Worm (Caenorhabditis elegans) whole organism, late embryonic: Measurements from ENCODE around the gene F07C3.2.

Source experiments
- F13H6.1 ChIP-seq: sonication (generic microtip); optimal IDR thresholded peaks from 2 replicates; lab custom pipeline; 2016; ENCODE audit warnings: missing genetic modification characterization, missing compliant biosample characterization
- T23F11.4 ChIP-seq: fragments of 200-800 bp; sonication (Bioruptor generic); optimal IDR thresholded peaks from 2 replicates; lab custom pipeline; 2018; ENCODE audit warnings: mild to moderate bottlenecking, missing genetic modification characterization, missing compliant biosample characterization
- ama-1 ChIP-seq: fragments of 150-350 bp; optimal IDR thresholded peaks from 2 replicates; lab custom pipeline; 2014
- ceh-31 ChIP-seq: sonication (generic microtip); optimal IDR thresholded peaks from 2 replicates; lab custom pipeline; 2016; ENCODE audit warnings: missing genetic modification characterization, missing compliant biosample characterization
- ceh-48 ChIP-seq: sonication (generic microtip); optimal IDR thresholded peaks from 2 replicates; lab custom pipeline; 2016; ENCODE audit warnings: missing genetic modification characterization, inconsistent platforms, missing compliant biosample characterization
- dmd-4 ChIP-seq: sonication (generic microtip); optimal IDR thresholded peaks from 2 replicates; lab custom pipeline; 2016; ENCODE audit warnings: borderline replicate concordance, missing genetic modification characterization, missing compliant biosample characterization
- ets-4 ChIP-seq: sonication (generic microtip); optimal IDR thresholded peaks from 2 replicates; lab custom pipeline; 2016; ENCODE audit warnings: missing genetic modification characterization, missing compliant biosample characterization
- eyg-1 ChIP-seq: sonication (generic microtip); optimal IDR thresholded peaks from 2 replicates; lab custom pipeline; 2016; ENCODE audit warnings: missing genotype, missing genetic modification characterization, missing compliant biosample characterization
- fkh-10 ChIP-seq: fragments of 150-350 bp; optimal IDR thresholded peaks from 2 replicates; lab custom pipeline; 2014; ENCODE audit warnings: missing biosample characterization, missing genetic modification reagents, missing genetic modification characterization
- gmeb-2 ChIP-seq: sonication (generic microtip); optimal IDR thresholded peaks from 2 replicates; lab custom pipeline; 2016; ENCODE audit warnings: missing genetic modification characterization, inconsistent platforms, missing compliant biosample characterization
- hlh-30 ChIP-seq: sonication (generic microtip); optimal IDR thresholded peaks from 2 replicates; lab custom pipeline; 2017; ENCODE audit warnings: antibody characterized with exemption, missing genetic modification characterization, missing compliant biosample characterization; ENCODE audit not compliant: insufficient read depth
- lim-6 ChIP-seq: sonication (generic microtip); optimal IDR thresholded peaks from 2 replicates; lab custom pipeline; 2016; ENCODE audit warnings: missing genetic modification characterization, missing compliant biosample characterization
- lin-11 ChIP-seq: fragments of 200-800 bp; sonication (Bioruptor generic); optimal IDR thresholded peaks from 2 replicates; lab custom pipeline; 2018; ENCODE audit warnings: mild to moderate bottlenecking, missing genetic modification characterization, missing compliant biosample characterization
- mec-3 ChIP-seq: sonication (generic microtip); optimal IDR thresholded peaks from 2 replicates; lab custom pipeline; 2016; ENCODE audit warnings: borderline replicate concordance, missing genetic modification characterization, missing compliant biosample characterization
- nhr-11 ChIP-seq: fragments of 150-350 bp; optimal IDR thresholded peaks from 2 replicates; lab custom pipeline; 2014; ENCODE audit warnings: missing biosample characterization, missing genetic modification characterization
- nhr-232 ChIP-seq: sonication (generic microtip); optimal IDR thresholded peaks from 2 replicates; lab custom pipeline; 2016; ENCODE audit warnings: missing genetic modification characterization, missing compliant biosample characterization
- odd-2 ChIP-seq: sonication (generic microtip); optimal IDR thresholded peaks from 2 replicates; lab custom pipeline; 2017; ENCODE audit warnings: antibody characterized with exemption, mild to moderate bottlenecking, missing genetic modification characterization, missing compliant biosample characterization
- pag-3 ChIP-seq: sonication (generic microtip); optimal IDR thresholded peaks from 2 replicates; lab custom pipeline; 2016; ENCODE audit warnings: missing compliant biosample characterization, missing genetic modification characterization, borderline replicate concordance
- pat-9 ChIP-seq: fragments of 200-800 bp; sonication (Bioruptor generic); optimal IDR thresholded peaks from 2 replicates; lab custom pipeline; 2018; ENCODE audit warnings: mild to moderate bottlenecking, missing genetic modification characterization, moderate library complexity, missing compliant biosample characterization
- pax-1 ChIP-seq: fragments of 150-350 bp; optimal IDR thresholded peaks from 2 replicates; lab custom pipeline; 2014; ENCODE audit warnings: missing biosample characterization, missing genetic modification characterization
- pha-2 ChIP-seq: sonication (generic microtip); optimal IDR thresholded peaks from 2 replicates; lab custom pipeline; 2017; ENCODE audit warnings: mild to moderate bottlenecking, missing genetic modification characterization, missing compliant biosample characterization
- pha-4 ChIP-seq: fragments of 150-350 bp; optimal IDR thresholded peaks from 2 replicates; lab custom pipeline; 2018; ENCODE audit warnings: missing biosample characterization, missing genetic modification reagents, missing genetic modification characterization
- pqm-1 ChIP-seq: sonication (generic microtip); optimal IDR thresholded peaks from 2 replicates; lab custom pipeline; 2016; ENCODE audit warnings: missing genetic modification characterization, missing compliant biosample characterization
- rnt-1 ChIP-seq: sonication (generic microtip); optimal IDR thresholded peaks from 2 replicates; lab custom pipeline; 2016; ENCODE audit warnings: missing genetic modification characterization, missing compliant biosample characterization
- sdc-2 ChIP-seq: sonication (generic microtip); optimal IDR thresholded peaks from 2 replicates; lab custom pipeline; 2016; ENCODE audit warnings: missing genotype, missing genetic modification characterization, missing compliant biosample characterization
- syd-9 ChIP-seq: sonication (generic microtip); optimal IDR thresholded peaks from 2 replicates; lab custom pipeline; 2016; ENCODE audit warnings: mild to moderate bottlenecking, missing genetic modification characterization, moderate library complexity, missing compliant biosample characterization
- tbx-2 ChIP-seq: sonication (generic microtip); optimal IDR thresholded peaks from 2 replicates; lab custom pipeline; 2016; ENCODE audit warnings: missing genetic modification characterization, missing compliant biosample characterization
- tbx-7 ChIP-seq: sonication (generic microtip); optimal IDR thresholded peaks from 2 replicates; lab custom pipeline; 2016; ENCODE audit warnings: missing genotype, missing genetic modification characterization, missing compliant biosample characterization
- ttx-3 ChIP-seq: sonication (generic microtip); optimal IDR thresholded peaks from 2 replicates; lab custom pipeline; 2016; ENCODE audit warnings: missing genetic modification reagents, missing genetic modification characterization, missing compliant biosample characterization
- unc-42 ChIP-seq: sonication (generic microtip); optimal IDR thresholded peaks from 2 replicates; lab custom pipeline; 2016; ENCODE audit warnings: missing genotype, missing genetic modification characterization, missing compliant biosample characterization
- zip-5 ChIP-seq: sonication (generic microtip); optimal IDR thresholded peaks from 2 replicates; lab custom pipeline; 2016; ENCODE audit warnings: missing genetic modification characterization, missing compliant biosample characterization

The F07C3.2 gene

DNA sequence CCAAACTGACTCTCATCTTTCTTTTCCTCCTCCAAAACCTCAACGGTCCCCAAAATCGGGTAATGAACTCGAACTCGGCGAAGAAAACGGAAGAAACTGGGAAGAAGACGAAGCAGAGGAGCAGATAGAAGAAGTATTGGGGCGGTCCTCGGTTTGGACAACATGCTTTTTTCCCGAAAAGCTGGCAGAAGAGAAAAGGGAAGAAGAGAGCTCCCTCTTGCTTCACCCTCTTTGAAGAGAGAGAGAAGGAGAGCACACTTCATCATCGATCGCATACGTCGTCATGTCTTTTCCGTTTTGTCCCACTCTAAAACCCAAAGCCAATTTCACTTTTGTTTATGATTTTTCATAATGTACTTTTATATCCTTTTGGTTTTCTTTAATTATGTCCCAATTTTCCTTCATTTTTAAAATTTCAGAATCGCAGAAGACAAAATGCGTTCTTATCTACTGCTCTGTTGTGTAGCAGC lies at the start of gene F07C3.2:
TSS of gene F07C3.2 (plus strand) at position 420 of the 470 bp plus-strand sequence.
- TF ChIP-seq nhr-11 (tag; lab: Kevin White, UChicago): no peak
- TF ChIP-seq rnt-1: no peak
- no peak for TF ChIP-seq pqm-1 (tag; lab: Kevin White, UChicago)
- TF ChIP-seq F13H6.1: no peak
- TF ChIP-seq gmeb-2 (tag; lab: Kevin White, UChicago): no peak
- peak; percentile 30 for TF ChIP-seq ceh-48 (tag; lab: Kevin White, UChicago)
- no peak for TF ChIP-seq mec-3 (tag; lab: Kevin White, UChicago)
- no peak for TF ChIP-seq hlh-30 (tag; lab: Kevin White, UChicago)
- TF ChIP-seq T23F11.4 (GFP tag; lab: Kevin White, UChicago): no peak
- TF ChIP-seq unc-42 (tag; lab: Kevin White, UChicago): peak; percentile 61
- no peak for TF ChIP-seq dmd-4
- peak; percentile 56 for TF ChIP-seq ceh-31 (tag; lab: Kevin White, UChicago)

DNA sequence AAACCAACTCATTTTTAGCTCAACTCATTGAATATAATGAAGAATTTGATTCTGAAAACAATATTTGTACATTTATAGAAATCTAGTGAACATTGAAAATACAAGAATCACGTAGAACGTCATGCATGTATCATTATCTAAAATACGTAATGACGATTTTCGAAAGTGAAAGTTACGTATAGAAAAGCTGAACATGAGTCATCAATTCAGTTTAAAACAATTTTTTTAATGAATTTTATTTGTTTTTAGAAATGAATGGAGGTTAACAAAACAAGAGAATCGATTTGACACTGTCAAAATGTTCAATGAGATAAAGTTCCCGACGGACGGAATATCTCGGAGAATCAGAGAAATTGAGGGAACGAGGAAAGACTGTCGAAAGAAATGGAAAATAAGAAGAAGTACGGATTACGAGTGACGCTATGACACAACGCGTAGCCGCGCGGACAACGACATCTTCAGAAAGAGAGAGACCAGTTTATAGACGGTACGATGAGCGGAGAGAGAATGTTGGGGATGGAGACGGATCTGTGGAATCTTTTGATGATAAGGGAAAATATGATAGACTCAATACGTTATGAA lies 44.1 kb upstream of the F07C3.2 start, which contains the start of gene ptr-1:
TSS of gene ptr-1 (minus strand) at position 51 of the 582 bp plus-strand sequence.
- TF ChIP-seq pha-2 (tag; lab: Kevin White, UChicago) (no peak), pax-1 (no peak), unc-42 (tag; lab: Kevin White, UChicago) (no peak), ets-4 (tag; lab: Kevin White, UChicago) (no peak), ttx-3 (tag; lab: Kevin White, UChicago) (no peak)

DNA sequence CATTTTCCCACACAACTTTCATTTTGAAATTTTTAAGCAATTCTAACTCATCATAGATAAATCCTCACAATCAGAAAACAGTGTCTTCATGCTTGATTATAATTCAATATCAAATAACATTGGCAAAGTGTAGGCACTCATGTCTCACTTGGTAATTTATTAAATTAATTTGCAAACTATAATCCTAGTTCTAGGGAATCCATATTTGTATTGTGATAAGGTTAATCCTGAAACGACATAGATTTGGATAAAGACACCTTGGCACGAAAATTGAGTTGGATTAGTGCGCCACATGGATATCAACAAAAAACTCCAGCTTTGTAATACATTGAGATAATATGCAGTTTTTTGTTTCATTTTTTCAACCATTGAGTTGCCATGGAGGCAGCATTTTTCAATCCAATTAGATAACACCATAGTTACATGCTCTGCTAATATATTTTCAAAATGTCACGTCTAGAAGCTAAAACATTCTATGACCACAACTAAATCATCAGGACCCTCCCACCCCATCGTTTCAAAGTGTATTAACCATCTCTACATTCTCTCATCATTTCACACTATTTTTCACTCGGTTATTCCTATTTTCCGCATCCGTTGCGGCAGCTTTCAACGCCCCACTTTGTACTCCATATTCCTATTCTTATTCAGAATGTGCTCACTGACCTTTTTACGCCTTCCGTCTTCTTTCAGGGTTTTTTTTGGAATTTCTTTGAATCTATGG lies 42.0 kb upstream of the F07C3.2 start:
- TF ChIP-seq lim-6 (no peak), tbx-7 (tag; lab: Kevin White, UChicago) (no peak), lin-11 (tag; lab: Kevin White, UChicago) (no peak), unc-42 (tag; lab: Kevin White, UChicago) (peak; percentile 64)

DNA sequence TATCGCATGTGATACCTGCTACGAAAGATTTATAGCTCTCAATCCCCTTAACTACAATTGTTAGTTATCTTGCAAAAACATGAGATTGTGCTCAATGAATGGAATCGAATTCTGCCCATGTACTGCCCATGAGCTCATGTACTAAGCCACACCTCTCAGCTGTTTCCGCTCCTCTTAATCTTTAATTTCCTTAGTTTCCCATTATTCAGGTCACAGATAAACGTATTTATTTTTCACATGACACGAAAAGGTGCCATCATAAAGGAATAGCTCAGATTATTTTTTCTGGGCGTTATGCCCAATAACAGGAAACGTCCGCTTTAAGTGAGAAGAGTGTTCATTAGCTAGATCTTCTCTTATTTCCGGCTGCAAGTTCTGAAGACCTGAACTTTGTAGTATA lies 39.9 kb upstream of the F07C3.2 start:
- no peak for TF ChIP-seq F13H6.1
- no peak for TF ChIP-seq lim-6
- no peak for TF ChIP-seq pag-3 (tag; lab: Kevin White, UChicago)
- no peak for TF ChIP-seq syd-9 (tag; lab: Kevin White, UChicago)
- TF ChIP-seq fkh-10: no peak
- no peak for TF ChIP-seq eyg-1 (tag; lab: Kevin White, UChicago)
- no peak for TF ChIP-seq ceh-48 (tag; lab: Kevin White, UChicago)
- no peak for TF ChIP-seq T23F11.4 (GFP tag; lab: Kevin White, UChicago)
- TF ChIP-seq mec-3 (tag; lab: Kevin White, UChicago): no peak
- TF ChIP-seq nhr-232 (tag; lab: Kevin White, UChicago): no peak
- TF ChIP-seq pat-9 (tag; lab: Kevin White, UChicago): no peak
- no peak for TF ChIP-seq pha-4
- TF ChIP-seq ttx-3 (tag; lab: Kevin White, UChicago): no peak
- TF ChIP-seq odd-2 (tag; lab: Kevin White, UChicago): no peak
- TF ChIP-seq nhr-11 (tag; lab: Kevin White, UChicago): no peak
- TF ChIP-seq zip-5 (tag; lab: Kevin White, UChicago): no peak
- TF ChIP-seq tbx-2 (tag; lab: Kevin White, UChicago): no peak
- no peak for TF ChIP-seq ama-1 (lab: Kevin White, UChicago)

DNA sequence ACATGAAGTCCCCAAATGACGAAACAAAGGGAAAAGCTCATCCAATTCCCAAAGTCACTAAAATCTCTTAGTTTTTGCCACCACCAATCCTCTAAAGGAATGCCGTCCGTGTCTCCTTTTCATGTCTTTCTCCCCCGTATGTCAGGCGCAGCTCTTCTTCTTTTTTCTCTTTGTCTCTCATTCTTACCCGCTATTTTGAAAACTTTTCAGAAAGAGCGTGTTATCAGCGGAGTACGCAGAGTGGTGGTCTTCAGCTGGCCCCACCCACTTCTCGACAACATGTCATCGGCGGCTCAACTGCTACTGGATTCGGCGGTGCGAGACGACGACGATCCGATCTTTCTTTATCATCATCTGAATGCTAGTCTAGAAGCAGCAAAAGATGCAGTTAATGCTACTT lies 34.5 kb upstream of the F07C3.2 start, which contains the start of gene sphr-1:
TSS of gene sphr-1 (plus strand) at position 205 of the 400 bp plus-strand sequence.
- no peak for TF ChIP-seq sdc-2 (tag; lab: Kevin White, UChicago)
